Fruit fly (Drosophila melanogaster) whole organism, embryonic: ENCODE measurements around the gene Atg5.
A peak's percentile ranks its signal among the peaks of the same experiment; 100 is the strongest.

Experiments used
- Atf-2 ChIP-seq: fragments of 200-800 bp; sonication (Bioruptor generic); optimal IDR thresholded peaks from 2 replicates; lab custom pipeline; 2016; ENCODE audit warnings: missing biosample characterization, missing genetic modification characterization
- Bgb ChIP-seq: fragments of 200-800 bp; sonication (Bioruptor generic); IDR thresholded peaks from 2 replicates; pipeline ENCODE4 v1.3.6; 2022; ENCODE audit warnings: missing biosample characterization, missing genetic modification characterization; ENCODE audit not compliant: partially characterized antibody
- C15 ChIP-seq: fragments of 200-800 bp; sonication (Bioruptor generic); IDR thresholded peaks from 3 replicates; pipeline ENCODE4 v1.3.6; 2022; ENCODE audit warnings: missing biosample characterization, missing genetic modification characterization
- CG1024 ChIP-seq: fragments of 200-800 bp; sonication (Bioruptor generic); IDR thresholded peaks from 2 replicates; pipeline ENCODE4 v1.3.6; 2022; ENCODE audit warnings: missing biosample characterization, missing genetic modification characterization
- CG11247 ChIP-seq: fragments of 200-800 bp; sonication (Bioruptor generic); IDR thresholded peaks from 2 replicates; pipeline ENCODE4 v1.3.6; 2022; ENCODE audit warnings: missing biosample characterization, missing genetic modification characterization
- CG11560 ChIP-seq: fragments of 200-800 bp; sonication (Bioruptor generic); IDR thresholded peaks from 3 replicates; pipeline ENCODE4 v1.3.6; 2022; ENCODE audit warnings: missing biosample characterization, missing genetic modification characterization
- CG1233 ChIP-seq: fragments of 200-800 bp; sonication (Bioruptor generic); optimal IDR thresholded peaks from 4 replicates; lab custom pipeline; 2018; ENCODE audit warnings: missing biosample characterization, mild to moderate bottlenecking, missing genetic modification characterization
- CG12769 ChIP-seq: fragments of 200-800 bp; sonication (Bioruptor generic); optimal IDR thresholded peaks from 2 replicates; lab custom pipeline; 2019; ENCODE audit warnings: missing biosample characterization, mild to moderate bottlenecking, missing genetic modification characterization, moderate library complexity
- CG15514 ChIP-seq: fragments of 200-800 bp; sonication (Bioruptor generic); optimal IDR thresholded peaks from 3 replicates; lab custom pipeline; 2017; ENCODE audit warnings: missing biosample characterization, missing genetic modification characterization, mild to moderate bottlenecking, moderate library complexity, missing genetic modification reagents
- CG17829 ChIP-seq: fragments of 200-800 bp; optimal IDR thresholded peaks from 2 replicates; lab custom pipeline; 2019; ENCODE audit warnings: missing biosample characterization, mild to moderate bottlenecking, missing genetic modification characterization, moderate library complexity
- CG18011 ChIP-seq: fragments of 200-800 bp; sonication (Bioruptor generic); optimal IDR thresholded peaks from 2 replicates; lab custom pipeline; 2017; ENCODE audit warnings: missing biosample characterization, missing genetic modification characterization, mild to moderate bottlenecking, moderate library complexity, missing genotype
- CG18262 ChIP-seq: fragments of 200-800 bp; optimal IDR thresholded peaks from 3 replicates; lab custom pipeline; 2019; ENCODE audit warnings: missing biosample characterization, mild to moderate bottlenecking, missing genetic modification characterization, moderate library complexity
- CG2129 ChIP-seq: fragments of 200-800 bp; sonication (Bioruptor generic); IDR thresholded peaks from 2 replicates; pipeline ENCODE4 v1.3.6; 2022; ENCODE audit warnings: missing biosample characterization, missing genetic modification characterization; ENCODE audit not compliant: partially characterized antibody
- CG30020 ChIP-seq: fragments of 200-800 bp; optimal IDR thresholded peaks from 2 replicates; lab custom pipeline; 2019; ENCODE audit warnings: missing biosample characterization, mild to moderate bottlenecking, missing genetic modification characterization, moderate library complexity
- CG3847 ChIP-seq: fragments of 200-800 bp; sonication (Bioruptor generic); IDR thresholded peaks from 2 replicates; pipeline ENCODE4 v1.3.6; 2022; ENCODE audit warnings: missing biosample characterization, missing genetic modification characterization
- CG4282 ChIP-seq: fragments of 200-800 bp; sonication (Bioruptor generic); optimal IDR thresholded peaks from 2 replicates; lab custom pipeline; 2016; ENCODE audit warnings: missing biosample characterization, missing genetic modification characterization
- CG4360 ChIP-seq: fragments of 200-800 bp; sonication (Bioruptor generic); IDR thresholded peaks from 2 replicates; pipeline ENCODE4 v1.3.6; 2022; ENCODE audit warnings: missing biosample characterization, missing genetic modification characterization
- CG5180 ChIP-seq: fragments of 200-800 bp; sonication (Bioruptor generic); optimal IDR thresholded peaks from 3 replicates; lab custom pipeline; 2017; ENCODE audit warnings: missing biosample characterization, missing genetic modification characterization, mild to moderate bottlenecking, moderate library complexity, missing genetic modification reagents
- CG6689 ChIP-seq: fragments of 200-800 bp; sonication (Bioruptor generic); IDR thresholded peaks from 2 replicates; pipeline ENCODE4 v1.3.6; 2022; ENCODE audit warnings: missing biosample characterization, missing genetic modification characterization
- CG7357 ChIP-seq: fragments of 200-800 bp; sonication (Bioruptor generic); IDR thresholded peaks from 3 replicates; pipeline ENCODE4 v1.3.6; 2022; ENCODE audit warnings: missing biosample characterization, missing genetic modification characterization
- CG8388 ChIP-seq: fragments of 200-800 bp; sonication (Bioruptor generic); optimal IDR thresholded peaks from 2 replicates; lab custom pipeline; 2019; ENCODE audit warnings: missing biosample characterization, mild to moderate bottlenecking, missing genetic modification characterization, moderate library complexity
- CG8944 ChIP-seq: fragments of 200-800 bp; sonication (Bioruptor generic); optimal IDR thresholded peaks from 3 replicates; lab custom pipeline; 2016; ENCODE audit warnings: missing biosample characterization, missing genetic modification characterization
- Gug ChIP-seq: fragments of 200-800 bp; sonication (Bioruptor generic); IDR thresholded peaks from 4 replicates; pipeline ENCODE4 v1.3.6; 2022; ENCODE audit warnings: missing biosample characterization, missing genetic modification characterization
- Pdp1 ChIP-seq, 2 experiments: fragments of 200-800 bp; sonication (Bioruptor generic); optimal IDR thresholded peaks; 3 replicates each; lab custom pipeline; 2016; ENCODE audit warnings: missing biosample characterization in 2 of 2, missing genetic modification characterization in 2 of 2, mild to moderate bottlenecking in 1 of 2, moderate library complexity in 1 of 2
- Rfx ChIP-seq: fragments of 200-800 bp; sonication (Bioruptor generic); IDR thresholded peaks from 2 replicates; pipeline ENCODE4 v1.3.6; 2022; ENCODE audit warnings: missing biosample characterization, missing genetic modification characterization
- Side ChIP-seq: fragments of 200-800 bp; sonication (Bioruptor generic); optimal IDR thresholded peaks from 2 replicates; lab custom pipeline; 2016; ENCODE audit warnings: missing biosample characterization, missing genetic modification characterization
- Six4 ChIP-seq: fragments of 200-800 bp; sonication (Bioruptor generic); optimal IDR thresholded peaks from 2 replicates; lab custom pipeline; 2016; ENCODE audit warnings: missing biosample characterization, missing genetic modification characterization
- Xrp1 ChIP-seq: fragments of 200-800 bp; sonication (Bioruptor generic); IDR thresholded peaks from 2 replicates; pipeline ENCODE4 v1.3.6; 2022; ENCODE audit warnings: missing biosample characterization, missing genetic modification characterization
- cad ChIP-seq: fragments of >200 bp; optimal IDR thresholded peaks from 2 replicates; lab custom pipeline; 2017; ENCODE audit warnings: missing biosample characterization, missing genetic modification characterization
- caup ChIP-seq: fragments of 200-800 bp; sonication (Bioruptor generic); optimal IDR thresholded peaks from 3 replicates; lab custom pipeline; 2017; ENCODE audit warnings: missing biosample characterization, mild to moderate bottlenecking, missing genetic modification characterization, moderate library complexity; ENCODE audit not compliant: severe bottlenecking
- chinmo ChIP-seq: fragments of 200-800 bp; sonication (Bioruptor generic); IDR thresholded peaks from 4 replicates; pipeline ENCODE4 v1.3.6; 2022; ENCODE audit warnings: missing biosample characterization, missing genetic modification characterization; ENCODE audit not compliant: partially characterized antibody
- da ChIP-seq: fragments of 200-800 bp; sonication (Bioruptor generic); optimal IDR thresholded peaks from 2 replicates; lab custom pipeline; 2016; ENCODE audit warnings: missing biosample characterization, missing genetic modification characterization
- danr ChIP-seq: fragments of 200-800 bp; sonication (Bioruptor generic); IDR thresholded peaks from 2 replicates; pipeline ENCODE4 v1.3.6; 2022; ENCODE audit warnings: missing biosample characterization, missing genetic modification characterization
- dmrt11E ChIP-seq: fragments of 200-800 bp; sonication (Bioruptor generic); optimal IDR thresholded peaks from 3 replicates; lab custom pipeline; 2018; ENCODE audit warnings: missing biosample characterization, mild to moderate bottlenecking, missing genetic modification characterization, moderate library complexity
- ems ChIP-seq: fragments of 200-800 bp; sonication (Bioruptor generic); optimal IDR thresholded peaks from 3 replicates; lab custom pipeline; 2016; ENCODE audit warnings: missing biosample characterization, missing genetic modification characterization
- esg ChIP-seq: fragments of 200-800 bp; sonication (Bioruptor generic); conservative IDR thresholded peaks from 2 replicates; pipeline ENCODE4 v1.3.6; 2022; ENCODE audit warnings: missing biosample characterization, missing genetic modification characterization
- gcm2 ChIP-seq: fragments of 200-800 bp; sonication (Bioruptor generic); optimal IDR thresholded peaks from 2 replicates; lab custom pipeline; 2016; ENCODE audit warnings: missing biosample characterization, missing genetic modification characterization
- knrl ChIP-seq: fragments of 200-800 bp; sonication (Bioruptor generic); IDR thresholded peaks from 3 replicates; pipeline ENCODE4 v1.3.6; 2022; ENCODE audit warnings: missing biosample characterization, missing genetic modification characterization; ENCODE audit not compliant: partially characterized antibody
- maf-S ChIP-seq: fragments of 200-800 bp; sonication (Bioruptor generic); optimal IDR thresholded peaks from 2 replicates; lab custom pipeline; 2016; ENCODE audit warnings: missing biosample characterization, missing genetic modification characterization
- p53 ChIP-seq: fragments of 200-800 bp; sonication (Bioruptor generic); optimal IDR thresholded peaks from 2 replicates; lab custom pipeline; 2016; ENCODE audit warnings: missing biosample characterization, missing genetic modification characterization
- pb ChIP-seq: fragments of 200-800 bp; sonication (Bioruptor generic); optimal IDR thresholded peaks from 3 replicates; lab custom pipeline; 2016; ENCODE audit warnings: missing biosample characterization, missing genetic modification characterization
- pum ChIP-seq: fragments of 200-800 bp; sonication (Bioruptor generic); optimal IDR thresholded peaks from 2 replicates; lab custom pipeline; 2016; ENCODE audit warnings: missing biosample characterization, missing genetic modification characterization
- salm ChIP-seq: fragments of 200-800 bp; sonication (Bioruptor generic); optimal IDR thresholded peaks from 2 replicates; lab custom pipeline; 2018; ENCODE audit warnings: missing biosample characterization, mild to moderate bottlenecking, missing genetic modification characterization
- shn ChIP-seq: fragments of 200-800 bp; sonication (Bioruptor generic); optimal IDR thresholded peaks from 3 replicates; lab custom pipeline; 2016; ENCODE audit warnings: missing biosample characterization, missing genetic modification characterization
- so ChIP-seq: fragments of 200-800 bp; sonication (Bioruptor generic); IDR thresholded peaks from 3 replicates; pipeline ENCODE4 v1.3.6; 2022; ENCODE audit warnings: missing biosample characterization, missing genetic modification characterization
- ssp ChIP-seq: fragments of 200-800 bp; sonication (Bioruptor generic); IDR thresholded peaks from 2 replicates; pipeline ENCODE4 v1.3.6; 2022; ENCODE audit warnings: missing biosample characterization, missing genetic modification characterization
- stc ChIP-seq: fragments of 200-800 bp; sonication (Bioruptor generic); IDR thresholded peaks from 2 replicates; pipeline ENCODE4 v1.3.6; 2022; ENCODE audit warnings: missing biosample characterization, missing genetic modification characterization
- tup ChIP-seq: fragments of 200-800 bp; sonication (Bioruptor generic); optimal IDR thresholded peaks from 2 replicates; lab custom pipeline; 2016; ENCODE audit warnings: missing biosample characterization, mild to moderate bottlenecking, missing genetic modification characterization, moderate library complexity
- vvl ChIP-seq: fragments of 200-800 bp; sonication (Bioruptor generic); IDR thresholded peaks from 2 replicates; pipeline ENCODE4 v1.3.6; 2022; ENCODE audit warnings: missing biosample characterization, missing genetic modification characterization

Atg5 gene

DNA sequence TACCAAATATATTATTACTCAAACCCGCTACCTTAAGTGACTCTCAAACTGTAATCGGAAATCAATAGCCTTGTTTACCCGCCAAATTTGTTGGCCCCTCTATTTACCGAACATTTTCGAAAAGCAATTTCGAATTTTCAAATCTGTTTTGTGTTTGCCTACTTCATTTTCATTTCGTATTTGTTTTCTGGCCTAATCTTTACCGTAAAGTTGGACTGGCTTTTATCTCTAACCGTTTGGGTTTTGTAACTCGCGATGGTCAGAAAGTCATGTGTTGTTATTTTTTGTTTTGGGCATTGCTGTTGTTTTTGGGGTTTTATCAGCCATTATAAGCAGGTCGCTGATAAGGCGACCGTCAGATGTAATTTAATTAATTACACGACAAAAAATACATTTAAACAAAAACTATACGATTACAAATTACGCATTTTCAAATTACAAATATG, 9.8 kb upstream of the Atg5 start (continued):
- TF ChIP-seq CG15514 (GFP tag; lab: Kevin White, UChicago) (no peak), Pdp1 (GFP tag; optimal IDR thresholded peaks at IDR 0.05; lab: Kevin White, UChicago) (peak in 1 of 2 experiments; percentile 61), CG11560 (tag; lab: Robert Waterston, UW) (no peak), pb (peak; percentile 9), CG4360 (no peak), CG5180 (GFP tag; lab: Kevin White, UChicago) (peak; percentile 53), Xrp1 (peak; percentile 79), Six4 (peak; percentile 1)

DNA sequence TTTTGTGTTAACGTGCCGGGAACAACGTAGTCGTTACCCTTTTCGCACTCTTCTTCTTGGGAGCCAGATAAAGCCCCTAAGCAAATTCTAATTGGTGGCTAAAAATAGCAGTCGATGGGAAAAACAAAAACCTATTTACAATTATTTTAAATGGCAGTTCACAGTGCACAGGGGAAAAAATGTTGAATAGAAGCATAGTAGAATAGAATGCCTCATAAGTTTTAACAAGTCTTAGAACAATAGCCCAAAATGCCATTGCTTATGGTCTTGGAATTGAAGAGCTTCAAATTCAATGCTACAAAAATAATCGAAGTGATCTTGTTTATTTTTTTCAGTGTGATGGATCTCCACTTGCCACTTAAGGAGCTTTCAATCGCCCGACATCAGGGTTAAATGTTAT, 8.9 kb upstream of the Atg5 start:
- TF ChIP-seq salm (tag; lab: Kevin White, UChicago) (peak; percentile 41), Atf-2 (peak; percentile 55), knrl (no peak), so (GFP tag; lab: Robert Waterston, UW) (peak; percentile 71; the same call in 2 of the 3 replicates), CG3847 (GFP tag; lab: Robert Waterston, UW) (peak; percentile 65), CG11247 (peak; percentile 63), pum (GFP tag; lab: Kevin White, UChicago) (peak; percentile 49), ems (peak; percentile 68), chinmo (GFP tag; lab: Robert Waterston, UW) (no peak), danr (GFP tag; lab: Robert Waterston, UW) (no peak), p53 (GFP tag; lab: Kevin White, UChicago) (peak; percentile 15), Bgb (GFP tag; lab: Robert Waterston, UW) (no peak), CG12769 (tag; lab: Kevin White, UChicago) (peak; percentile 84), CG18011 (peak; percentile 55), CG6689 (GFP tag; lab: Robert Waterston, UW) (peak; percentile 45; the same call in 1 of the 2 replicates), CG17829 (peak; percentile 33), Gug (GFP tag; lab: Robert Waterston, UW) (peak; percentile 51; the same call in 2 of the 4 replicates), CG30020 (tag; lab: Kevin White, UChicago) (no peak), da (GFP tag; lab: Kevin White, UChicago) (no peak), Side (GFP tag; lab: Kevin White, UChicago) (peak; percentile 45), dmrt11E (tag; lab: Kevin White, UChicago) (peak; percentile 23), cad (GFP tag; lab: Kevin White, UChicago) (no peak), CG2129 (GFP tag; lab: Robert Waterston, UW) (no peak), C15 (no peak), caup (GFP tag; lab: Kevin White, UChicago) (peak; percentile 76), esg (GFP tag; lab: Robert Waterston, UW) (peak; percentile 67), gcm2 (GFP tag; lab: Kevin White, UChicago) (no peak), CG8388 (GFP tag; lab: Kevin White, UChicago) (peak; percentile 25), CG11560 (tag; lab: Robert Waterston, UW) (0 out of 3 replicates have a peak, but pooled peaks have one; percentile 25), CG4282 (GFP tag; lab: Kevin White, UChicago) (peak; percentile 5), vvl (GFP tag; lab: Robert Waterston, UW) (peak; percentile 68), CG1024 (no peak), Rfx (GFP tag; lab: Robert Waterston, UW) (peak; percentile 86), CG18262 (no peak), CG1233 (GFP tag; lab: Kevin White, UChicago) (peak; percentile 13), shn (peak; percentile 64), ssp (GFP tag; lab: Robert Waterston, UW) (peak; percentile 28; the same call in 1 of the 2 replicates), CG7357 (GFP tag; lab: Robert Waterston, UW) (peak; percentile 39; the same call in 1 of the 3 replicates), CG8944 (peak; percentile 55), tup (GFP tag; lab: Kevin White, UChicago) (peak; percentile 24), stc (GFP tag; lab: Robert Waterston, UW) (0 out of 2 replicates have a peak, but pooled peaks have one; percentile 27), maf-S (GFP tag; lab: Kevin White, UChicago) (peak; percentile 54)
